Worm (Caenorhabditis elegans) whole organism, L1 larva: ENCODE results near the gene F19G12.8.
"Not testable (repeated sequence)": the region's sequence is repeated elsewhere in the genome, so short reads cannot be mapped to it uniquely, and the experiment has no call there.

Experiments used
- C04F5.9 ChIP-seq: sonication (generic microtip); optimal IDR thresholded peaks from 2 replicates; lab custom pipeline; 2016; ENCODE audit warnings: missing genetic modification characterization, missing compliant biosample characterization
- Y116A8C.19 ChIP-seq: sonication (generic microtip); optimal IDR thresholded peaks from 2 replicates; lab custom pipeline; 2016; ENCODE audit warnings: missing compliant biosample characterization, missing genetic modification characterization, borderline replicate concordance
- aha-1 ChIP-seq: fragments of 150-350 bp; optimal IDR thresholded peaks from 2 replicates; lab custom pipeline; 2014; ENCODE audit warnings: missing biosample characterization, missing genetic modification characterization
- alr-1 ChIP-seq: fragments of 200-800 bp; sonication (Bioruptor generic); optimal IDR thresholded peaks from 2 replicates; lab custom pipeline; 2018; ENCODE audit warnings: borderline replicate concordance, mild to moderate bottlenecking, missing genetic modification characterization, missing compliant biosample characterization
- blmp-1 ChIP-seq: fragments of 150-350 bp; optimal IDR thresholded peaks from 2 replicates; lab custom pipeline; 2014; ENCODE audit warnings: missing biosample characterization, missing genetic modification characterization
- ceh-63 ChIP-seq: fragments of 200-800 bp; sonication (Bioruptor generic); optimal IDR thresholded peaks from 2 replicates; lab custom pipeline; 2018; ENCODE audit warnings: mild to moderate bottlenecking, missing genetic modification characterization, missing compliant biosample characterization
- ceh-82 ChIP-seq, 3 experiments: fragments of 150-350 bp in 1 of 3; sonication (generic microtip) in 2 of 3; optimal IDR thresholded peaks; 2 replicates each; lab custom pipeline; 2014 to 2017; ENCODE audit warnings: missing biosample characterization in 3 of 3, missing genetic modification characterization in 3 of 3
- dpl-1 ChIP-seq, 3 experiments: fragments of 150-350 bp in 2 of 3; sonication (generic microtip) in 1 of 3; optimal IDR thresholded peaks; 2 replicates each; lab custom pipeline; 2014 to 2017; ENCODE audit warnings: missing biosample characterization in 3 of 3, missing genetic modification characterization in 3 of 3, missing genetic modification reagents in 3 of 3
- dsc-1 ChIP-seq: sonication (generic microtip); optimal IDR thresholded peaks from 2 replicates; lab custom pipeline; 2016; ENCODE audit warnings: mild to moderate bottlenecking, missing genetic modification characterization, missing compliant biosample characterization
- efl-1 ChIP-seq, 4 experiments: fragments of 150-350 bp; optimal IDR thresholded peaks in 3 of 4; peaks in 1 of 4; 1 replicate in 1 of 4; 2 replicates in 3 of 4; lab custom pipeline; 2014; ENCODE audit warnings: missing biosample characterization in 2 of 4, missing genetic modification characterization in 2 of 4, missing genetic modification reagents in 2 of 4
- egl-13 ChIP-seq: sonication (generic microtip); optimal IDR thresholded peaks from 2 replicates; lab custom pipeline; 2016; ENCODE audit warnings: missing genotype, missing genetic modification reagents, missing genetic modification characterization, missing compliant biosample characterization
- elt-2 ChIP-seq: sonication (generic microtip); optimal IDR thresholded peaks from 2 replicates; lab custom pipeline; 2016; ENCODE audit warnings: missing genetic modification characterization, mild to moderate bottlenecking, inconsistent platforms, missing compliant biosample characterization, missing genetic modification reagents
- ets-5 ChIP-seq: fragments of 200-800 bp; sonication (Bioruptor generic); IDR thresholded peaks from 2 replicates; pipeline ENCODE4 v1.3.6; 2022; ENCODE audit warnings: missing genetic modification characterization, missing compliant biosample characterization
- fkh-10 ChIP-seq: sonication (generic microtip); optimal IDR thresholded peaks from 2 replicates; lab custom pipeline; 2017; ENCODE audit warnings: missing biosample characterization, missing genetic modification reagents, missing genetic modification characterization
- fkh-8 ChIP-seq: sonication (generic microtip); optimal IDR thresholded peaks from 2 replicates; lab custom pipeline; 2016; ENCODE audit warnings: mild to moderate bottlenecking, missing genetic modification characterization, missing compliant biosample characterization
- hlh-17 ChIP-seq: fragments of 200-800 bp; sonication (Bioruptor generic); optimal IDR thresholded peaks from 2 replicates; lab custom pipeline; 2018; ENCODE audit warnings: missing genetic modification characterization, mild to moderate bottlenecking, missing compliant biosample characterization, moderate library complexity, borderline replicate concordance
- hpl-2 ChIP-seq: fragments of 150-350 bp; optimal IDR thresholded peaks from 2 replicates; lab custom pipeline; 2014; ENCODE audit warnings: missing biosample characterization, missing genetic modification reagents, missing genetic modification characterization
- jun-1 ChIP-seq: fragments of 150-350 bp; optimal IDR thresholded peaks from 2 replicates; lab custom pipeline; 2014; ENCODE audit warnings: missing biosample characterization, missing genetic modification reagents, missing genetic modification characterization
- lin-14 ChIP-seq: fragments of 200-800 bp; sonication (Bioruptor generic); optimal IDR thresholded peaks from 2 replicates; lab custom pipeline; 2018; ENCODE audit warnings: mild to moderate bottlenecking, missing genetic modification characterization, moderate library complexity, missing compliant biosample characterization
- lsy-2 ChIP-seq, 2 experiments: fragments of 150-350 bp; optimal IDR thresholded peaks; 2 replicates each; lab custom pipeline; 2014; ENCODE audit warnings: missing biosample characterization in 2 of 2, missing genetic modification characterization in 2 of 2
- mdl-1 ChIP-seq, 2 experiments: fragments of 150-350 bp; optimal IDR thresholded peaks; 2 replicates each; lab custom pipeline; 2014 to 2017; ENCODE audit warnings: missing biosample characterization in 2 of 2, missing genetic modification characterization in 2 of 2, inconsistent platforms in 1 of 2
- mep-1 ChIP-seq: fragments of 150-350 bp; optimal IDR thresholded peaks from 2 replicates; lab custom pipeline; 2014; ENCODE audit warnings: missing biosample characterization, missing genetic modification characterization
- nhr-19 ChIP-seq: fragments of 200-800 bp; sonication (Bioruptor generic); conservative IDR thresholded peaks from 2 replicates; pipeline ENCODE4 v1.3.6; 2022; ENCODE audit warnings: missing genetic modification characterization, missing compliant biosample characterization
- nhr-28 ChIP-seq: fragments of 150-350 bp; optimal IDR thresholded peaks from 2 replicates; lab custom pipeline; 2014; ENCODE audit warnings: missing biosample characterization, missing genetic modification characterization
- nhr-47 ChIP-seq: sonication (generic microtip); optimal IDR thresholded peaks from 2 replicates; lab custom pipeline; 2016; ENCODE audit warnings: mild to moderate bottlenecking, missing genetic modification characterization, moderate library complexity, missing compliant biosample characterization
- nhr-71 ChIP-seq: sonication (generic microtip); optimal IDR thresholded peaks from 2 replicates; lab custom pipeline; 2016; ENCODE audit warnings: mild to moderate bottlenecking, missing genetic modification characterization, moderate library complexity, missing compliant biosample characterization
- nhr-77 ChIP-seq: fragments of 150-350 bp; optimal IDR thresholded peaks from 2 replicates; lab custom pipeline; 2014; ENCODE audit warnings: missing biosample characterization, missing genetic modification characterization
- pag-3 ChIP-seq: sonication (generic microtip); optimal IDR thresholded peaks from 2 replicates; lab custom pipeline; 2017; ENCODE audit warnings: missing genetic modification characterization, mild to moderate bottlenecking, missing compliant biosample characterization, antibody characterized with exemption, borderline replicate concordance; ENCODE audit not compliant: insufficient read depth
- pax-3 ChIP-seq: fragments of 200-800 bp; sonication (Bioruptor generic); optimal IDR thresholded peaks from 2 replicates; lab custom pipeline; 2018; ENCODE audit warnings: mild to moderate bottlenecking, missing genetic modification characterization, moderate library complexity, missing compliant biosample characterization
- rnt-1 ChIP-seq: sonication (generic microtip); optimal IDR thresholded peaks from 2 replicates; lab custom pipeline; 2016; ENCODE audit warnings: mild to moderate bottlenecking, missing genetic modification characterization, moderate library complexity, missing compliant biosample characterization
- skn-1 ChIP-seq: fragments of 150-350 bp; optimal IDR thresholded peaks from 2 replicates; lab custom pipeline; 2014; ENCODE audit warnings: missing biosample characterization, missing genetic modification characterization
- snu-23 ChIP-seq: sonication (generic microtip); optimal IDR thresholded peaks from 2 replicates; lab custom pipeline; 2016; ENCODE audit warnings: missing genetic modification characterization, missing compliant biosample characterization
- sox-4 ChIP-seq: sonication (generic microtip); optimal IDR thresholded peaks from 2 replicates; lab custom pipeline; 2016; ENCODE audit warnings: missing genetic modification characterization, missing compliant biosample characterization
- sptf-1 ChIP-seq: fragments of 150-350 bp; optimal IDR thresholded peaks from 2 replicates; lab custom pipeline; 2014; ENCODE audit warnings: missing biosample characterization, missing genetic modification characterization
- swsn-7 ChIP-seq: sonication (generic microtip); optimal IDR thresholded peaks from 2 replicates; lab custom pipeline; 2016; ENCODE audit warnings: missing genetic modification characterization, missing compliant biosample characterization
- tbx-2 ChIP-seq: sonication (generic microtip); optimal IDR thresholded peaks from 2 replicates; lab custom pipeline; 2016; ENCODE audit warnings: missing genetic modification characterization, missing compliant biosample characterization
- unc-30 ChIP-seq: sonication (generic microtip); optimal IDR thresholded peaks from 2 replicates; lab custom pipeline; 2017; ENCODE audit warnings: missing biosample characterization, missing genetic modification characterization
- unc-86 ChIP-seq: sonication (generic microtip); optimal IDR thresholded peaks from 2 replicates; lab custom pipeline; 2016; ENCODE audit warnings: missing genetic modification characterization, missing compliant biosample characterization
- unc-98 ChIP-seq: fragments of 200-800 bp; sonication (Bioruptor generic); IDR thresholded peaks from 2 replicates; pipeline ENCODE4 v1.3.6; 2022; ENCODE audit warnings: missing genetic modification characterization, missing compliant biosample characterization
- zag-1 ChIP-seq: fragments of 150-350 bp; optimal IDR thresholded peaks from 2 replicates; lab custom pipeline; 2014; ENCODE audit warnings: missing biosample characterization, missing genetic modification characterization
- ztf-4 ChIP-seq: fragments of 150-350 bp; optimal IDR thresholded peaks from 2 replicates; lab custom pipeline; 2014; ENCODE audit warnings: missing biosample characterization, missing genetic modification characterization

Gene F19G12.8

DNA sequence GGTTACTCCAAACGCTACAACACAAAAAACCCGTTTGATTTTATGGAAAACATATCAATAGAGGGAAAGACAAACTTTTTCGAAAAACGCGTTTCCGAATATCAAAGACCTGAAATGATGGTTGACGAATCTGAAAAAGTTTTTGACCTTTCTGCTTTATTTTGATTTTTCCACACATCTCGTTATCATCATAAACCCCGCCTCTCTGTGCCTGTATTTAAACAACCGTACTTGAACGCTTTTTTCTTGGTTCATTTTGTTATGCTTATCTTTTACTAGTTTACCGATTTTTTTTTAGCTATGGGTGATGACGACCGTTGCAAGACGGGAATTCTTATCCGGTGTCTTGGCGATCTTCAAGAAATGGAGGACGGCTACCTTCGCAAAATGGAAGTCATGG lies 13.6 kb downstream of the F19G12.8 start, which contains the start of gene F19G12.1:
Gene F19G12.1, plus strand, starts transcription at position 301 of the 400 bp plus-strand sequence.
- not testable (repeated sequence) for TF ChIP-seq hpl-2 (GFP tag; lab: Kevin White, UChicago); unc-30 (tag; lab: Kevin White, UChicago); ets-5

DNA sequence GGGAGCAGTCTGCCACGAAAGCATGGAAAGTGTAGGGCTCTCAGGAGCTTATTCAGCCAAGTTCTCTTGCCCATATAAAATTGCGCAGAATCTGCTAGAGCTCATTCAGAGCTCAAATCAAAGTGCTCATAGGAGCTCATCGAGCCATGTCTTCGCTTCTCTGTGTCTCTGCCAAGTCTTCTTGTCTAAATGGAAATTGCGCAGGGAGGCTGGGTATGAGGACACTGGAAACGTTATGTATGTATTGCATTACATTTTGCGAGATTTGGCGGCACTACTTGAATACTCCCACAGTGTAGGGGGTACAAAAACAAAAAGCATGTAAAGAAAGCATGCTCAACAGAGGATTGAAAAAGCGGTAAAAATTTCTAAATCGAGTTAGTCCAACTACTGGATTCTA lies 20.0 kb downstream of the F19G12.8 start:
- TF ChIP-seq fkh-10 (GFP tag; lab: Kevin White, UChicago) = peak; percentile 55
- TF ChIP-seq nhr-28 (tag; lab: Kevin White, UChicago) = no peak
- TF ChIP-seq ztf-4 (tag; lab: Kevin White, UChicago) = no peak
- TF ChIP-seq C04F5.9 (tag; lab: Kevin White, UChicago) = no peak
- peak; percentile 22 for TF ChIP-seq skn-1 (tag; lab: Kevin White, UChicago)
- TF ChIP-seq jun-1 (tag; lab: Kevin White, UChicago) = peak; percentile 1
- TF ChIP-seq tbx-2 = peak; percentile 11
- TF ChIP-seq snu-23 (GFP tag; lab: Kevin White, UChicago) = peak; percentile 18
- TF ChIP-seq rnt-1 (tag; lab: Kevin White, UChicago) = peak; percentile 9
- TF ChIP-seq nhr-47 (tag; lab: Kevin White, UChicago) = peak; percentile 68
- TF ChIP-seq aha-1 (tag; lab: Kevin White, UChicago) = no peak
- TF ChIP-seq efl-1 (optimal IDR thresholded peaks at IDR 0.05; lab: Kevin White, UChicago) = peak in 1 of 2 experiments; percentile 17
- TF ChIP-seq efl-1 (GFP tag; optimal IDR thresholded peaks at IDR 0.05 in 1 of 2; lab: Kevin White, UChicago) = peak in 1 of 2 experiments; percentile 70
- peak; percentile 43 for TF ChIP-seq fkh-8 (tag; lab: Kevin White, UChicago)
- TF ChIP-seq mep-1 (tag; lab: Kevin White, UChicago) = peak; percentile 4
- TF ChIP-seq dsc-1 (tag; lab: Kevin White, UChicago) = peak; percentile 53
- peak; percentile 10 to 57 (median 21) for TF ChIP-seq ceh-82 (tag; optimal IDR thresholded peaks at IDR 0.05; lab: Kevin White, UChicago)

DNA sequence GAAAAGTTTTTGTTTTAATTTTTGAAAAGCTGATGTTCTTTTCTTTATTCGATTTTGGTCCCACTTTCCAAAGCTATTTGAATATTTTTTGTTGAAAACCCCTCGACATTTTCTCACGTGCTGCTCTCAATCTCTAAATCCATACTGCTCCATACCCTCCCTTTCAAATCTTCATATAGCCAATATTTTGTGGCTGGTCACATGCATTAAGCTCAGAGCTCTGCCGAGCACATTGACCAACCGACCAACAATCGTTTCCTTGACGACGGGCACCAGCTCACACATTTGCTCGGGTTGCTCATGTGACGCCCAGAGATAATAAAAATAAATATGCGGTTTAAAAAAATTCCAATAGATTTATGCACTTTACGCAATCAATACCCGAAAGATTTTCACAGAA lies 21.8 kb downstream of the F19G12.8 start:
- TF ChIP-seq hlh-17 (GFP tag; lab: Kevin White, UChicago) (no peak), mdl-1 (tag; optimal IDR thresholded peaks at IDR 0.05; lab: Kevin White, UChicago) (peak in 1 of 2 experiments; percentile 8), skn-1 (tag; lab: Kevin White, UChicago) (peak; percentile 34), lin-14 (GFP tag; lab: Kevin White, UChicago) (peak; percentile 21), Y116A8C.19 (tag; lab: Kevin White, UChicago) (no peak), dsc-1 (tag; lab: Kevin White, UChicago) (peak; percentile 79), ceh-82 (tag; optimal IDR thresholded peaks at IDR 0.05; lab: Kevin White, UChicago) (peak in 2 of 3 experiments; percentile 23 to 43), ceh-63 (GFP tag; lab: Kevin White, UChicago) (no peak), pag-3 (tag; lab: Kevin White, UChicago) (no peak), pax-3 (tag; lab: Kevin White, UChicago) (peak; percentile 57), swsn-7 (tag; lab: Kevin White, UChicago) (peak; percentile 35), nhr-71 (tag; lab: Kevin White, UChicago) (peak; percentile 35), unc-98 (GFP tag; lab: Robert Waterston, UW) (no peak), nhr-47 (tag; lab: Kevin White, UChicago) (peak; percentile 68), snu-23 (GFP tag; lab: Kevin White, UChicago) (peak; percentile 40), sox-4 (tag; lab: Kevin White, UChicago) (peak; percentile 76), egl-13 (tag; lab: Kevin White, UChicago) (peak; percentile 44), dpl-1 (GFP tag; optimal IDR thresholded peaks at IDR 0.05; lab: Kevin White, UChicago) (peak in 1 of 3 experiments; percentile 6), jun-1 (tag; lab: Kevin White, UChicago) (peak; percentile 37), elt-2 (no peak), nhr-19 (GFP tag; lab: Robert Waterston, UW) (peak; percentile 18; the same call in 1 of the 2 replicates), zag-1 (tag; lab: Kevin White, UChicago) (no peak), unc-86 (no peak), rnt-1 (tag; lab: Kevin White, UChicago) (peak; percentile 16), fkh-8 (tag; lab: Kevin White, UChicago) (peak; percentile 82), tbx-2 (peak; percentile 10), blmp-1 (tag; lab: Kevin White, UChicago) (no peak), alr-1 (tag; lab: Kevin White, UChicago) (no peak), nhr-77 (tag; lab: Kevin White, UChicago) (no peak), fkh-10 (GFP tag; lab: Kevin White, UChicago) (peak; percentile 57), lsy-2 (tag; optimal IDR thresholded peaks at IDR 0.05; lab: Kevin White, UChicago) (peak; percentile 11 to 16), sptf-1 (tag; lab: Kevin White, UChicago) (no peak)
